Fruit fly (Drosophila melanogaster) whole organism, embryonic: ENCODE data around the gene sosie.
A peak's percentile ranks its signal among the peaks of the same experiment; 100 is the strongest.

ENCODE experiments used
- ATbp ChIP-seq: fragments of 200-800 bp; sonication (Bioruptor generic); optimal IDR thresholded peaks from 2 replicates; lab custom pipeline; 2017; ENCODE audit warnings: missing biosample characterization, mild to moderate bottlenecking, missing genetic modification characterization, missing genetic modification reagents
- Atf3 ChIP-seq: fragments of 200-800 bp; sonication (Bioruptor generic); optimal IDR thresholded peaks from 3 replicates; lab custom pipeline; 2016; ENCODE audit warnings: missing biosample characterization, missing genetic modification characterization
- B-H2 ChIP-seq: fragments of 200-800 bp; sonication (Bioruptor generic); optimal IDR thresholded peaks from 2 replicates; lab custom pipeline; 2018; ENCODE audit warnings: missing biosample characterization, mild to moderate bottlenecking, missing genetic modification characterization
- CG10147 ChIP-seq: fragments of 200-800 bp; sonication (Bioruptor generic); optimal IDR thresholded peaks from 2 replicates; lab custom pipeline; 2019; ENCODE audit warnings: missing biosample characterization, mild to moderate bottlenecking, missing genetic modification characterization, moderate library complexity
- CG11456 ChIP-seq: fragments of 200-800 bp; sonication (Bioruptor generic); IDR thresholded peaks from 3 replicates; pipeline ENCODE4 v1.3.6; 2022; ENCODE audit warnings: missing biosample characterization, missing genetic modification characterization
- CG13123 ChIP-seq: fragments of 200-800 bp; sonication (Bioruptor generic); optimal IDR thresholded peaks from 2 replicates; lab custom pipeline; 2016; ENCODE audit warnings: missing biosample characterization, missing genetic modification characterization
- CG16779 ChIP-seq: fragments of 200-800 bp; sonication (Bioruptor generic); IDR thresholded peaks from 2 replicates; pipeline ENCODE4 v1.3.6; 2022; ENCODE audit warnings: missing biosample characterization, missing genetic modification characterization
- CG16863 ChIP-seq: fragments of 200-800 bp; sonication (Bioruptor generic); optimal IDR thresholded peaks from 3 replicates; lab custom pipeline; 2016; ENCODE audit warnings: missing biosample characterization, missing genetic modification characterization
- CG32772 ChIP-seq: fragments of 200-800 bp; sonication (Bioruptor generic); IDR thresholded peaks from 2 replicates; pipeline ENCODE4 v1.3.6; 2022; ENCODE audit warnings: missing biosample characterization, missing genetic modification characterization
- CG3407 ChIP-seq: fragments of 200-800 bp; sonication (Bioruptor generic); optimal IDR thresholded peaks from 2 replicates; lab custom pipeline; 2018; ENCODE audit warnings: missing biosample characterization, mild to moderate bottlenecking, missing genetic modification characterization
- CG4404 ChIP-seq: fragments of 200-800 bp; sonication (Bioruptor generic); IDR thresholded peaks from 2 replicates; pipeline ENCODE4 v1.3.6; 2022; ENCODE audit warnings: missing biosample characterization, missing genetic modification characterization
- CG4730 ChIP-seq: fragments of 200-800 bp; sonication (Bioruptor generic); IDR thresholded peaks from 2 replicates; pipeline ENCODE4 v1.3.6; 2022; ENCODE audit warnings: missing biosample characterization, missing genetic modification characterization
- CG5245 ChIP-seq: fragments of 200-800 bp; sonication (Bioruptor generic); optimal IDR thresholded peaks from 3 replicates; lab custom pipeline; 2016; ENCODE audit warnings: missing biosample characterization, missing genetic modification characterization
- CG6654 ChIP-seq: fragments of 200-800 bp; sonication (Bioruptor generic); optimal IDR thresholded peaks from 2 replicates; lab custom pipeline; 2017; ENCODE audit warnings: missing biosample characterization, mild to moderate bottlenecking, missing genetic modification characterization
- CG7745 ChIP-seq: fragments of 200-800 bp; sonication (Bioruptor generic); optimal IDR thresholded peaks from 2 replicates; lab custom pipeline; 2018; ENCODE audit warnings: missing biosample characterization, mild to moderate bottlenecking, missing genetic modification characterization, moderate library complexity
- CTCF ChIP-seq: fragments of 200-800 bp; sonication (Bioruptor generic); optimal IDR thresholded peaks from 2 replicates; lab custom pipeline; 2017; ENCODE audit warnings: missing biosample characterization, mild to moderate bottlenecking, missing genetic modification characterization, moderate library complexity
- CoRest ChIP-seq: fragments of 200-800 bp; sonication (Bioruptor generic); optimal IDR thresholded peaks from 3 replicates; lab custom pipeline; 2018; ENCODE audit warnings: missing biosample characterization, mild to moderate bottlenecking, missing genetic modification characterization, moderate library complexity
- CrebB ChIP-seq: fragments of 200-800 bp; sonication (Bioruptor generic); optimal IDR thresholded peaks from 3 replicates; lab custom pipeline; 2018; ENCODE audit warnings: missing biosample characterization, mild to moderate bottlenecking, missing genetic modification characterization
- D19B ChIP-seq: fragments of 200-800 bp; sonication (Bioruptor generic); optimal IDR thresholded peaks from 2 replicates; lab custom pipeline; 2017; ENCODE audit warnings: missing biosample characterization, mild to moderate bottlenecking, missing genetic modification characterization
- Fer1 ChIP-seq: fragments of 200-800 bp; sonication (Bioruptor generic); optimal IDR thresholded peaks from 2 replicates; lab custom pipeline; 2017; ENCODE audit warnings: missing biosample characterization, mild to moderate bottlenecking, missing genetic modification characterization
- HLH4C ChIP-seq: fragments of 200-800 bp; sonication (Bioruptor generic); IDR thresholded peaks from 3 replicates; pipeline ENCODE4 v1.3.6; 2022; ENCODE audit warnings: missing biosample characterization, missing genetic modification characterization; ENCODE audit not compliant: partially characterized antibody
- Med ChIP-seq: fragments of 200-800 bp; sonication (Bioruptor generic); peaks from one replicate; lab custom pipeline; 2016; ENCODE audit warnings: missing biosample characterization, missing genetic modification characterization, mild to moderate bottlenecking, inconsistent platforms, moderate library complexity
- Meics ChIP-seq: fragments of 200-800 bp; sonication (Bioruptor generic); optimal IDR thresholded peaks from 2 replicates; lab custom pipeline; 2017; ENCODE audit warnings: missing biosample characterization, mild to moderate bottlenecking, missing genetic modification characterization
- Mes4 ChIP-seq: fragments of 200-800 bp; sonication (Bioruptor generic); optimal IDR thresholded peaks from 2 replicates; lab custom pipeline; 2016; ENCODE audit warnings: missing biosample characterization, missing genetic modification characterization
- Nf-YB ChIP-seq: fragments of 200-800 bp; sonication (Bioruptor generic); optimal IDR thresholded peaks from 3 replicates; lab custom pipeline; 2019; ENCODE audit warnings: missing biosample characterization, mild to moderate bottlenecking, missing genetic modification characterization, moderate library complexity
- Sin3A ChIP-seq: fragments of >200 bp; optimal IDR thresholded peaks from 2 replicates; lab custom pipeline; 2018
- Vsx1 ChIP-seq: fragments of 200-800 bp; sonication (Bioruptor generic); optimal IDR thresholded peaks from 2 replicates; lab custom pipeline; 2017; ENCODE audit warnings: missing biosample characterization, mild to moderate bottlenecking, missing genetic modification characterization, missing genetic modification reagents
- Xrp1 ChIP-seq: fragments of 200-800 bp; sonication (Bioruptor generic); IDR thresholded peaks from 2 replicates; pipeline ENCODE4 v1.3.6; 2022; ENCODE audit warnings: missing biosample characterization, missing genetic modification characterization
- ac ChIP-seq: fragments of 200-800 bp; sonication (Bioruptor generic); optimal IDR thresholded peaks from 3 replicates; lab custom pipeline; 2017; ENCODE audit warnings: missing biosample characterization, mild to moderate bottlenecking, missing genetic modification characterization
- aop ChIP-seq: fragments of 200-800 bp; sonication (Bioruptor generic); IDR thresholded peaks from 2 replicates; pipeline ENCODE4 v1.3.6; 2022; ENCODE audit warnings: missing biosample characterization, missing genetic modification characterization
- ato ChIP-seq: fragments of 200-800 bp; sonication (Bioruptor generic); IDR thresholded peaks from 2 replicates; pipeline ENCODE4 v1.3.6; 2022; ENCODE audit warnings: missing biosample characterization, missing genetic modification characterization; ENCODE audit not compliant: partially characterized antibody
- crc ChIP-seq: fragments of 200-800 bp; sonication (Bioruptor generic); optimal IDR thresholded peaks from 2 replicates; lab custom pipeline; 2016; ENCODE audit warnings: missing biosample characterization, missing genetic modification characterization
- croc ChIP-seq: fragments of 200-800 bp; sonication (Bioruptor generic); conservative IDR thresholded peaks from 3 replicates; pipeline ENCODE4 v1.3.6; 2022; ENCODE audit warnings: missing biosample characterization, missing genetic modification characterization
- crol ChIP-seq: fragments of 200-800 bp; sonication (Bioruptor generic); IDR thresholded peaks from 2 replicates; pipeline ENCODE4 v1.3.6; 2022; ENCODE audit warnings: missing biosample characterization, missing genetic modification characterization
- dmrt11E ChIP-seq: fragments of 200-800 bp; sonication (Bioruptor generic); optimal IDR thresholded peaks from 3 replicates; lab custom pipeline; 2018; ENCODE audit warnings: missing biosample characterization, mild to moderate bottlenecking, missing genetic modification characterization, moderate library complexity
- dpn ChIP-seq, 2 experiments: fragments of 200-800 bp; sonication (Bioruptor generic); optimal IDR thresholded peaks; 3 replicates each; lab custom pipeline; 2016; ENCODE audit warnings: missing biosample characterization in 2 of 2, missing genetic modification characterization in 2 of 2
- eve ChIP-seq, 2 experiments: fragments of >200 bp; optimal IDR thresholded peaks; 2 replicates each; lab custom pipeline; 2017; ENCODE audit warnings: missing biosample characterization in 2 of 2, missing genetic modification characterization in 2 of 2
- fu2 ChIP-seq: fragments of 200-800 bp; sonication (Bioruptor generic); optimal IDR thresholded peaks from 2 replicates; lab custom pipeline; 2016; ENCODE audit warnings: missing biosample characterization, missing genetic modification characterization
- hkb ChIP-seq, 2 experiments: fragments of 200-800 bp in 1 of 2; fragments of >200 bp in 1 of 2; sonication (Bioruptor generic) in 1 of 2; IDR thresholded peaks in 1 of 2; optimal IDR thresholded peaks in 1 of 2; 2 replicates each; pipeline versions ENCODE4 v1.3.6 to Lab custom; 2017 to 2022; ENCODE audit warnings: missing biosample characterization in 1 of 2, missing genetic modification characterization in 1 of 2
- lilli ChIP-seq: fragments of 200-800 bp; sonication (Bioruptor generic); optimal IDR thresholded peaks from 3 replicates; lab custom pipeline; 2016; ENCODE audit warnings: missing biosample characterization, missing genetic modification characterization
- nmo ChIP-seq: fragments of 200-800 bp; sonication (Bioruptor generic); optimal IDR thresholded peaks from 2 replicates; lab custom pipeline; 2018; ENCODE audit warnings: missing biosample characterization, mild to moderate bottlenecking, missing genetic modification characterization, moderate library complexity
- prd ChIP-seq, 3 experiments: fragments of >200 bp in 2 of 3; fragments of 200-800 bp in 1 of 3; sonication (Bioruptor generic) in 1 of 3; optimal IDR thresholded peaks in 2 of 3; IDR thresholded peaks in 1 of 3; 2 replicates in 2 of 3; 3 replicates in 1 of 3; pipeline versions ENCODE4 v1.3.6 to Lab custom; 2017 to 2022; ENCODE audit warnings: missing biosample characterization in 1 of 3, missing genetic modification characterization in 1 of 3
- pros ChIP-seq: fragments of 200-800 bp; sonication (Bioruptor generic); optimal IDR thresholded peaks from 3 replicates; lab custom pipeline; 2019; ENCODE audit warnings: missing biosample characterization, mild to moderate bottlenecking, missing genetic modification characterization, moderate library complexity
- repo ChIP-seq: fragments of 200-800 bp; sonication (Bioruptor generic); optimal IDR thresholded peaks from 2 replicates; lab custom pipeline; 2016; ENCODE audit warnings: missing biosample characterization, missing genetic modification characterization
- sc ChIP-seq, 3 experiments: fragments of >200 bp in 2 of 3; fragments of 200-800 bp in 1 of 3; sonication (Bioruptor generic) in 1 of 3; optimal IDR thresholded peaks; 2 replicates in 2 of 3; 3 replicates in 1 of 3; lab custom pipeline; 2017; ENCODE audit warnings: mild to moderate bottlenecking in 1 of 3, missing biosample characterization in 1 of 3, missing genetic modification characterization in 1 of 3, missing genetic modification reagents in 1 of 3
- schlank ChIP-seq: fragments of 200-800 bp; sonication (Bioruptor generic); optimal IDR thresholded peaks from 2 replicates; lab custom pipeline; 2018; ENCODE audit warnings: missing biosample characterization, mild to moderate bottlenecking, missing genetic modification characterization
- trem ChIP-seq: fragments of 200-800 bp; optimal IDR thresholded peaks from 3 replicates; lab custom pipeline; 2019; ENCODE audit warnings: missing biosample characterization, mild to moderate bottlenecking, missing genetic modification characterization, moderate library complexity
- twi ChIP-seq: fragments of 200-800 bp; optimal IDR thresholded peaks from 2 replicates; lab custom pipeline; 2019; ENCODE audit warnings: missing biosample characterization, mild to moderate bottlenecking, missing genetic modification characterization, moderate library complexity
- zf30C ChIP-seq: fragments of 200-800 bp; sonication (Bioruptor generic); optimal IDR thresholded peaks from 3 replicates; lab custom pipeline; 2018; ENCODE audit warnings: missing biosample characterization, mild to moderate bottlenecking, missing genetic modification characterization

The sosie gene

dm6 chr3R:24833652-24834051 lies at the start of gene sosie:
sosie (plus strand) TSS chr3R:24833952.
- TF ChIP-seq ac (no peak), Sin3A (lab: Kevin White, UChicago) (no peak), Meics (GFP tag; lab: Kevin White, UChicago) (no peak), CG10147 (no peak), CG11456 (GFP tag; lab: Robert Waterston, UW) (no peak), twi (tag; lab: Kevin White, UChicago) (no peak), CG6654 (GFP tag; lab: Kevin White, UChicago) (no peak), trem (tag; lab: Kevin White, UChicago) (no peak), zf30C (no peak), Mes4 (GFP tag; lab: Kevin White, UChicago) (no peak), schlank (no peak), CG4404 (no peak), HLH4C (GFP tag; lab: Robert Waterston, UW) (no peak), CTCF (GFP tag; lab: Kevin White, UChicago) (no peak), ATbp (GFP tag; lab: Kevin White, UChicago) (no peak), aop (no peak), sc (optimal IDR thresholded peaks at IDR 0.05; lab: Kevin White, UChicago) (no peak), sc (GFP tag; optimal IDR thresholded peaks at IDR 0.05; lab: Kevin White, UChicago) (no peak)

DNA sequence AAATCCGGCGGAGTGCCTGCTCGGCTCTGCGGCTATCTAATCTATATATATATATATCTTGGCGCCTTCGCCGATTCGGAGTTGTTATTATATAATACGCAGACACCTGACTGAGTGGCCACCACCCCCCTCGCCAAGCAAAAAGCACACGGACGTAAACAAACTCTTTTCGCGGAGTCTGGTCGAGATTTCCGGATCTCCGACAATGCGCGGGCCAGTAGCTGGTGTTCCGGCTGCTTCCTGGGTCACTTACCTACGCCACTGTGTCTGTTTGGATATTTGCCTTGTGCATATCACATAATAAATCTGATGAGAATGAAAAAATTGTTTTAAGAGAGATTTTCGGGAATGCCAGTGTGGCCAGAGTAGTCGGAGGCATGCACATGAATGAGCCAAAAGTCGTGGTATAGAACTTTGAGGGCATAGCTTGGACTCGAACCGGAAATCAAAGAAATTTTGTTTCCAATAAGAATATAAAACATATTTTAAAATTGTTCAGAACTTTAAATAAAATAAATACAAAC lies 46.6 kb upstream of the sosie start, which contains the start of gene CG5805:
TSS of gene CG5805 (minus strand) at position 380 of the 524 bp plus-strand sequence.
- TF ChIP-seq Med (peak; percentile 98), Xrp1 (GFP tag; lab: Robert Waterston, UW) (no peak), repo (GFP tag; lab: Kevin White, UChicago) (peak; percentile 59), pros (GFP tag; lab: Kevin White, UChicago) (no peak), CG16779 (peak; percentile 55; the same call in 1 of the 2 replicates), D19B (GFP tag; lab: Kevin White, UChicago) (peak; percentile 74), CrebB (peak; percentile 77), lilli (GFP tag; lab: Kevin White, UChicago) (peak; percentile 57), CG3407 (peak; percentile 79), Atf3 (GFP tag; lab: Kevin White, UChicago) (peak; percentile 47), ato (GFP tag; lab: Robert Waterston, UW) (no peak), dmrt11E (tag; lab: Kevin White, UChicago) (peak; percentile 72), croc (no peak; the same call in 2 of the 3 replicates), CG5245 (peak; percentile 60), B-H2 (peak; percentile 86), CG32772 (GFP tag; lab: Robert Waterston, UW) (peak; percentile 78; the same call in 1 of the 2 replicates), Nf-YB (GFP tag; lab: Kevin White, UChicago) (no peak), crol (GFP tag; lab: Robert Waterston, UW) (peak; percentile 88), crc (GFP tag; lab: Kevin White, UChicago) (peak; percentile 67), CG16863 (peak; percentile 58), CG4730 (GFP tag; lab: Robert Waterston, UW) (peak; percentile 50; the same call in 1 of the 2 replicates), prd (optimal IDR thresholded peaks at IDR 0.05; lab: Kevin White, UChicago) (no peak), prd (GFP tag; IDR thresholded peaks at IDR 0.05; lab: Robert Waterston, UW) (peak; percentile 65; the same call in 2 of the 3 replicates), dpn (GFP tag; optimal IDR thresholded peaks at IDR 0.05; lab: Kevin White, UChicago) (peak; percentile 65 to 87), hkb (optimal IDR thresholded peaks at IDR 0.05; lab: Kevin White, UChicago) (no peak), hkb (GFP tag; IDR thresholded peaks at IDR 0.05; lab: Robert Waterston, UW) (peak; percentile 81), nmo (GFP tag; lab: Kevin White, UChicago) (peak; percentile 86), eve (GFP tag; optimal IDR thresholded peaks at IDR 0.05; lab: Kevin White, UChicago) (no peak), CoRest (peak; percentile 86), CG7745 (tag; lab: Kevin White, UChicago) (no peak), Vsx1 (GFP tag; lab: Kevin White, UChicago) (peak; percentile 77), fu2 (GFP tag; lab: Kevin White, UChicago) (peak; percentile 66), Fer1 (GFP tag; lab: Kevin White, UChicago) (peak; percentile 91), CG10147 (peak; percentile 80), CG13123 (GFP tag; lab: Kevin White, UChicago) (no peak)
